Fruit fly (Drosophila melanogaster): ENCODE measurements around the gene Coq4.

The Coq4 gene

DNA sequence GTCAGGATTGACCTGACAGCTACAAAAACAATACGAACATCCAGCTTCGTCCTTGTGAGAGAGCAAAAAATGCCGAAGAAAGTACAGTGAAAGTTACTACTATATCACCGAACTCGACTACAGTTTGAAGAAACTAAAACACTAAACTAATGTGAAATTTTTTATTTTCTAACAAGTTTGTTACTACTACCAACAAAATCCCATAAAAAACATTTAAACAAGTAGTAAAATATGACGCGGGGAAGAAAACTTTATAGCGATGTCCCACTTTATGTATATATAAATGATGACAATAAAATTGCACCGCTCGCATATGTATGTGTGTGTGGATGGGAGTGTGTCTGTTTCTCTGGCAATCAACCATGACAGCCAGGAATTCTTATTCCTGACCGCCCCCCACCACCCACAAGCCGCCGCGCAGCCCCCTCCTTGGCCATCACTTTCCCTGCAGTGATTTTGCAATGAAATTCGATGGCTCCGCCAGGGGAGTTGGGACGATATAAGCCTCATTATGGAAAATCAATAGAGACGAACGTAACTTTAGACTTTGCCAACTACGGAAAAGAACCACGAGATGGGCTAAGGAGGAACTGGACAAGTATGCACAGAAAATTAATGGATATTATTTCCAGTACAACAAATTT, 28.1 kb upstream of the Coq4 start (continued):
- TF ChIP-seq CG12391 (tag; optimal IDR thresholded peaks at IDR 0.05) (no peak), gem (tag; optimal IDR thresholded peaks at IDR 0.05) (peak; percentile 12), az2 (GFP tag; optimal IDR thresholded peaks at IDR 0.05) (no peak), Hr78 (GFP tag; optimal IDR thresholded peaks at IDR 0.05) (no peak), eve (GFP tag; optimal IDR thresholded peaks at IDR 0.05) (no peak), zen2 (GFP tag; IDR thresholded peaks at IDR 0.05; ENCODE audit: partially characterized antibody) (no peak), CG9876 (GFP tag; optimal IDR thresholded peaks at IDR 0.05) (no peak), CG3838 (GFP tag; optimal IDR thresholded peaks at IDR 0.05) (no peak), sc (optimal IDR thresholded peaks at IDR 0.05) (no peak), sc (GFP tag; optimal IDR thresholded peaks at IDR 0.05) (no peak), CG1603 (tag; optimal IDR thresholded peaks at IDR 0.05) (no peak), pb (GFP tag; optimal IDR thresholded peaks at IDR 0.05) (no peak), CG1647 (GFP tag; optimal IDR thresholded peaks at IDR 0.05) (no peak), PHDP (tag; optimal IDR thresholded peaks at IDR 0.05) (no peak), CG12071 (GFP tag; optimal IDR thresholded peaks at IDR 0.05) (no peak), CG16863 (GFP tag; optimal IDR thresholded peaks at IDR 0.05) (no peak), pum (GFP tag; optimal IDR thresholded peaks at IDR 0.05) (no peak), cg (GFP tag; optimal IDR thresholded peaks at IDR 0.05) (no peak), CG11093 (GFP tag; IDR thresholded peaks at IDR 0.05) (no peak), CG17802 (tag; optimal IDR thresholded peaks at IDR 0.05) (no peak), Rfx (GFP tag; IDR thresholded peaks at IDR 0.05) (peak; percentile 48), ken (GFP tag; IDR thresholded peaks at IDR 0.05) (no peak), usp (GFP tag; optimal IDR thresholded peaks at IDR 0.05) (no peak), ttk (GFP tag; IDR thresholded peaks at IDR 0.05) (no peak), CG17361 (GFP tag; IDR thresholded peaks at IDR 0.05) (0 out of 3 replicates have a peak, but pooled peaks have one; percentile 9), inv (GFP tag; IDR thresholded peaks at IDR 0.05; ENCODE audit: partially characterized antibody) (no peak), Abd-B (GFP tag; optimal IDR thresholded peaks at IDR 0.05) (no peak), Usf (GFP tag; optimal IDR thresholded peaks at IDR 0.05) (no peak), sr (GFP tag; IDR thresholded peaks at IDR 0.05) (no peak), Elba2 (GFP tag; optimal IDR thresholded peaks at IDR 0.05) (no peak), cas (GFP tag; IDR thresholded peaks at IDR 0.05) (no peak), caup (GFP tag; optimal IDR thresholded peaks at IDR 0.05; ENCODE audit: severe bottlenecking) (no peak), disco-r (GFP tag; optimal IDR thresholded peaks at IDR 0.05) (no peak), CG16815 (GFP tag; optimal IDR thresholded peaks at IDR 0.05) (no peak), CG16779 (GFP tag; IDR thresholded peaks at IDR 0.05) (no peak), CG15011 (GFP tag; optimal IDR thresholded peaks at IDR 0.05) (no peak), CkIIα-i1 (GFP tag; IDR thresholded peaks at IDR 0.05) (no peak), CG15514 (GFP tag; optimal IDR thresholded peaks at IDR 0.05) (no peak), YL-1 (GFP tag; optimal IDR thresholded peaks at IDR 0.05) (no peak), CHES-1-like (GFP tag; optimal IDR thresholded peaks at IDR 0.05) (no peak), CG12942 (GFP tag; optimal IDR thresholded peaks at IDR 0.05) (no peak), stwl (tag; optimal IDR thresholded peaks at IDR 0.05) (no peak), CG17829 (tag; optimal IDR thresholded peaks at IDR 0.05) (no peak), CG10366 (GFP tag; IDR thresholded peaks at IDR 0.05) (no peak), CG17568 (GFP tag; optimal IDR thresholded peaks at IDR 0.05) (no peak), Atf6 (GFP tag; IDR thresholded peaks at IDR 0.05) (no peak), CG17385 (GFP tag; optimal IDR thresholded peaks at IDR 0.05) (no peak)
